Worm (Caenorhabditis elegans) whole organism, late embryonic: Measurements from ENCODE around the gene R08C7.5.

Experiments used
- ceh-14 ChIP-seq: sonication (generic microtip); optimal IDR thresholded peaks from 2 replicates; lab custom pipeline; 2016; ENCODE audit warnings: missing genotype, missing genetic modification characterization, missing compliant biosample characterization
- ceh-19 ChIP-seq: fragments of 200-800 bp; sonication (Bioruptor generic); optimal IDR thresholded peaks from 2 replicates; lab custom pipeline; 2018; ENCODE audit warnings: mild to moderate bottlenecking, missing genetic modification characterization, missing compliant biosample characterization
- ceh-2 ChIP-seq: sonication (generic microtip); optimal IDR thresholded peaks from 2 replicates; lab custom pipeline; 2016; ENCODE audit warnings: missing genotype, missing genetic modification characterization, missing compliant biosample characterization
- ceh-34 ChIP-seq: sonication (generic microtip); optimal IDR thresholded peaks from 2 replicates; lab custom pipeline; 2016; ENCODE audit warnings: mild to moderate bottlenecking, missing genetic modification characterization, missing compliant biosample characterization
- elt-2 ChIP-seq: sonication (generic microtip); optimal IDR thresholded peaks from 2 replicates; lab custom pipeline; 2016; ENCODE audit warnings: missing genetic modification reagents, missing genetic modification characterization, missing compliant biosample characterization
- hlh-13 ChIP-seq: fragments of 200-800 bp; sonication (Bioruptor generic); optimal IDR thresholded peaks from 2 replicates; lab custom pipeline; 2018; ENCODE audit warnings: mild to moderate bottlenecking, missing genetic modification characterization, missing compliant biosample characterization
- hlh-30 ChIP-seq: sonication (generic microtip); optimal IDR thresholded peaks from 2 replicates; lab custom pipeline; 2017; ENCODE audit warnings: antibody characterized with exemption, missing genetic modification characterization, missing compliant biosample characterization; ENCODE audit not compliant: insufficient read depth
- nfya-1 ChIP-seq: sonication (generic microtip); optimal IDR thresholded peaks from 2 replicates; lab custom pipeline; 2017; ENCODE audit warnings: missing genetic modification characterization, mild to moderate bottlenecking, missing compliant biosample characterization, antibody characterized with exemption, moderate library complexity
- pat-9 ChIP-seq: fragments of 200-800 bp; sonication (Bioruptor generic); optimal IDR thresholded peaks from 2 replicates; lab custom pipeline; 2018; ENCODE audit warnings: mild to moderate bottlenecking, missing genetic modification characterization, moderate library complexity, missing compliant biosample characterization
- pqm-1 ChIP-seq: sonication (generic microtip); optimal IDR thresholded peaks from 2 replicates; lab custom pipeline; 2016; ENCODE audit warnings: missing genetic modification characterization, missing compliant biosample characterization
- ref-2 ChIP-seq: sonication (generic microtip); optimal IDR thresholded peaks from 2 replicates; lab custom pipeline; 2016; ENCODE audit warnings: missing genetic modification characterization, missing compliant biosample characterization
- sdc-2 ChIP-seq: sonication (generic microtip); optimal IDR thresholded peaks from 2 replicates; lab custom pipeline; 2016; ENCODE audit warnings: missing genotype, missing genetic modification characterization, missing compliant biosample characterization
- sox-4 ChIP-seq: sonication (generic microtip); optimal IDR thresholded peaks from 2 replicates; lab custom pipeline; 2017; ENCODE audit warnings: mild to moderate bottlenecking, missing genetic modification characterization, inconsistent platforms, missing compliant biosample characterization

DNA sequence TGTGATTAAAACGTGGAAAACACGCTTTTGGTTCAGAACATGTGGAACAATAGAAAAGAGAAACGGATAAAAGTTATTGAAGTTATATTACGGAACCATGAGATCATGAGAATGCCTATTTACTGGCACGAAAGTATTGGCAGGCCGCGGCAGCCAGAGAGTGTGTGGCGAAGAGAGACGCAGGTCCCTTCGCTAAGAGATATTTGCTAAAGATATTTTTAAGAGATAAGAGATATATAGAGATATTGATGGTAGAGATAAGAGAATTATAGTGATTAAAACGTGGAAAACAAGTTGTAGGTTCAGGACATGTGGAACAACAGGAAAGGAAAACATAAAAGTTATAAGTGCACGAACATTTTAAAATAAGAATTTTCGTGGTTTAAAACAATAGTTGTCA is 7.8 kb downstream of the R08C7.5 start:
- TF ChIP-seq elt-2 (tag; lab: Kevin White, UChicago): no peak
- no peak for TF ChIP-seq ceh-19 (GFP tag; lab: Kevin White, UChicago)
- no peak for TF ChIP-seq ceh-2 (tag; lab: Kevin White, UChicago)
- no peak for TF ChIP-seq pat-9
- no peak for TF ChIP-seq sdc-2 (tag; lab: Kevin White, UChicago)
- TF ChIP-seq ref-2: no peak
- TF ChIP-seq nfya-1 (tag; lab: Kevin White, UChicago): no peak
- no peak for TF ChIP-seq pqm-1 (tag; lab: Kevin White, UChicago)
- no peak for TF ChIP-seq hlh-13 (GFP tag; lab: Kevin White, UChicago)
- TF ChIP-seq sox-4 (tag; lab: Kevin White, UChicago): no peak
- TF ChIP-seq ceh-34 (tag; lab: Kevin White, UChicago): no peak
- no peak for TF ChIP-seq hlh-30 (tag; lab: Kevin White, UChicago)
- TF ChIP-seq ceh-14 (tag; lab: Kevin White, UChicago): no peak
